Fruit fly (Drosophila melanogaster): Measurements from ENCODE around the gene CG12662.

- no peak for TF ChIP-seq CTCF (optimal IDR thresholded peaks at IDR 0.05)
- TF ChIP-seq CG8478 (optimal IDR thresholded peaks at IDR 0.05) = no peak
Observed at dm6 chrX:8958261-8958660, 26.0 kb downstream of the CG12662 start.
